Worm (Caenorhabditis elegans): ENCODE results near the gene W08F4.12.

W08F4.12 gene

DNA sequence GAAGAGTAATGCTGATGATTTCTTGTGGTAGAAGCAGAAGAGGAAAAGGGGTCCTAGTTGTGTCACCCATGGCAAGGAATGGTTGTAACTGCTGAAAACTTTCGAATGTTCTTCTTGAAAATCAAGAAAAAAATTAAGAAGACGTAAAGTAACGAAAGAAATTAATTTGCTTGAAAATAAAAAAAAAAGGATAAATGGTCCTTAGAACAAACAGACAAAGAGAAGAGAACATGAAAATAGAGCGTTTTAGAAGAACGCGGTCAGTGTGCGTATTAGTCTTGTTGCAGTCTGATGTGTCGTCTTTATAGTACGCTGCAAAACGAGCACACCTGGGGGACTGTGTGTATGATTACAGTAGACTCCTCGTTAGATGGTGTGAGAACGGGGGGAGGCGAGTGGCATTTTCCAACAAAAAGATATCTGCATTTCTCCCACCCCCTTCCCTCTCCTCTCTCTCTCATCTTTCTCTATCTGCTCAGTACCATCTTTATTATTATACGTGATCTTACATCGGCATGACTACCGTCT lies at the start of gene W08F4.12, which contains the start of gene W08F4.13:
Gene W08F4.12, minus strand, starts transcription at position 101 of the 528 bp plus-strand sequence.
Gene W08F4.13, plus strand, starts transcription at position 478 of the 528 bp plus-strand sequence.
- no peak for TF ChIP-seq lin-11 (tag; optimal IDR thresholded peaks at IDR 0.05)
- TF ChIP-seq pqm-1 (tag; optimal IDR thresholded peaks at IDR 0.05) = no peak
- TF ChIP-seq pros-1 (tag; optimal IDR thresholded peaks at IDR 0.05) = no peak
- TF ChIP-seq ceh-2 (tag; optimal IDR thresholded peaks at IDR 0.05) = no peak
- TF ChIP-seq nhr-11 (tag; optimal IDR thresholded peaks at IDR 0.05) = no peak
- no peak for TF ChIP-seq zip-5 (tag; optimal IDR thresholded peaks at IDR 0.05)
- TF ChIP-seq dmd-4 (tag; optimal IDR thresholded peaks at IDR 0.05; ENCODE audit: borderline replicate concordance) = no peak
- TF ChIP-seq ceh-34 (tag; optimal IDR thresholded peaks at IDR 0.05) = no peak
- TF ChIP-seq ztf-16 (tag; optimal IDR thresholded peaks at IDR 0.05) = no peak
- TF ChIP-seq ttx-3 (tag; optimal IDR thresholded peaks at IDR 0.05) = no peak
- TF ChIP-seq che-1 (tag; optimal IDR thresholded peaks at IDR 0.05) = no peak
- no peak for TF ChIP-seq dve-1 (tag; optimal IDR thresholded peaks at IDR 0.05)
- TF ChIP-seq T23F11.4 (GFP tag; optimal IDR thresholded peaks at IDR 0.05) = no peak
- TF ChIP-seq ceh-9 (tag; optimal IDR thresholded peaks at IDR 0.05) = no peak
- no peak for TF ChIP-seq ceh-48 (tag; optimal IDR thresholded peaks at IDR 0.05)
- no peak for TF ChIP-seq unc-3 (GFP tag; conservative IDR thresholded peaks at IDR 0.05)
- TF ChIP-seq unc-3 (tag; optimal IDR thresholded peaks at IDR 0.05) = no peak
- TF ChIP-seq ceh-18 (tag; optimal IDR thresholded peaks at IDR 0.05) = no peak
- TF ChIP-seq sdc-2 (tag; optimal IDR thresholded peaks at IDR 0.05) = no peak

DNA sequence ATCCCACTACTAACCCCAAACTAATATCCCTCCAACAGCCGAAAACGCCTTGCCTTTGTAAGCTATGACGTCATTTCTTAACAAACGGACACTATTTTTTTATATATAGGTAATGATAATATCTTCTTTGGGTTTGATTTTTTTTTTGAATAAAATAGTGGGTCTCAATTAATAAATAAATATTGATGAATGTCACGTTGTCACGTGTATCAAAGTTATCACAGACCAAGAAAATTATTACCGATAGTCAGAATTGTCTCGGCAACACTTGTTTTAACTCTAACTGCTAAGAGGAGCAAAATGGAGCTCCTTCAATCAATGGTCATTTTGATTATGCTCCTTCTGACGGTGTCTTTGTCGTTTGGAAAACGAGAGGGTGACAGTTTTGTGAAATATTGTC lies 49.8 kb upstream of the W08F4.12 start, which contains the start of gene T04B8.1:
Gene T04B8.1, plus strand, starts transcription at position 301 of the 400 bp plus-strand sequence.
- TF ChIP-seq hlh-15 (tag; optimal IDR thresholded peaks at IDR 0.05) (no peak), ref-2 (tag; optimal IDR thresholded peaks at IDR 0.05) (no peak), ets-4 (tag; optimal IDR thresholded peaks at IDR 0.05) (no peak), lin-11 (tag; optimal IDR thresholded peaks at IDR 0.05) (no peak), lim-6 (tag; optimal IDR thresholded peaks at IDR 0.05) (no peak), unc-55 (GFP tag; optimal IDR thresholded peaks at IDR 0.05) (no peak), ceh-6 (GFP tag; optimal IDR thresholded peaks at IDR 0.05) (no peak), ceh-30 (tag; optimal IDR thresholded peaks at IDR 0.05) (no peak), sdc-2 (tag; optimal IDR thresholded peaks at IDR 0.05) (no peak), gmeb-2 (tag; optimal IDR thresholded peaks at IDR 0.05) (no peak), pax-1 (tag; optimal IDR thresholded peaks at IDR 0.05) (no peak), fkh-10 (GFP tag; optimal IDR thresholded peaks at IDR 0.05) (no peak), sox-2 (GFP tag; IDR thresholded peaks at IDR 0.05) (no peak), tbx-7 (tag; optimal IDR thresholded peaks at IDR 0.05) (no peak), pha-2 (tag; optimal IDR thresholded peaks at IDR 0.05) (no peak), F13H6.1 (tag; optimal IDR thresholded peaks at IDR 0.05) (no peak), tbx-2 (tag; optimal IDR thresholded peaks at IDR 0.05) (no peak), rnt-1 (tag; optimal IDR thresholded peaks at IDR 0.05) (no peak), ceh-18 (tag; optimal IDR thresholded peaks at IDR 0.05) (no peak)

DNA sequence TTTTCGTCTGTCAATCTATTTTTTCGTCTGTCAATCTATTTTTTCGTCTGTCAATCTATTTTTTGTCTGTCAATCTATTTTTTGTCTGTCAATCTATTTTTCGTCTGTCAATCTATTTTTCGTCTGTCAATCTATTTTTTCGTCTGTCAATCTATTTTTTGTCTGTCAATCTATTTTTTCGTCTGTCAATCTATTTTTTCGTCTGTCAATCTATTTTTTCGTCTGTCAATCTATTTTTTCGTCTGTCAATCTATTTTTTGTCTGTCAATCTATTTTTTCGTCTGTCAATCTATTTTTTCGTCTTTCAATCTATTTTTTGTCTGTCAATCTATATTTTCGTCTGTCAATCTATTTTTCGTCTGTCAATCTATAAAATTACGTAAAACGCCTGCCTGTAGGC lies 45.2 kb upstream of the W08F4.12 start:
- 0 out of 2 replicates have a peak, but pooled peaks have one; percentile 50 for TF ChIP-seq ceh-45 (GFP tag; IDR thresholded peaks at IDR 0.05)

DNA sequence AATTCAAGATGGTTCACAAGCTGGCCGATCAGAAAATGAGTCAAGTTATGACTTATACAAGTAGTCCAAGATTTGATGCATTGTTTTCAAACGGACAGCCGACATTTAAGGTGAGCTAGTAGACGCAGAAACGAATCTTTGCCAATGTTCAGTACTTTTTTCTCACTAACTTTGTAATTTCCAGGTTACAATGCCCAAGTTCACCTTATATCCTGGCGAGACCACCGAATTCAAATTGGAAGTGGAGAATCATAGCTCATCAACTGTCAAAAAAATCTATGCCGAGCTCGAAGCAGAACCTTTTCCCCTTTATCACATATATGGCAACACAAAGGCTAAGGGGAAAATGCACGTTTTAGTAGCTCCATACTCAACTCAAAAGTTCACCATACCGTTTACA lies 43.7 kb upstream of the W08F4.12 start:
- no peak for TF ChIP-seq fkh-6 (tag; optimal IDR thresholded peaks at IDR 0.05)
- TF ChIP-seq ets-4 (tag; optimal IDR thresholded peaks at IDR 0.05) = no peak
- no peak for TF ChIP-seq tbx-2 (tag; optimal IDR thresholded peaks at IDR 0.05)
- no peak for TF ChIP-seq pha-4 (tag; optimal IDR thresholded peaks at IDR 0.05)
- TF ChIP-seq ceh-22 (tag; optimal IDR thresholded peaks at IDR 0.05) = no peak
- TF ChIP-seq pat-9 (tag; optimal IDR thresholded peaks at IDR 0.05) = no peak
- no peak for TF ChIP-seq ttx-3 (tag; optimal IDR thresholded peaks at IDR 0.05)
- TF ChIP-seq ceh-18 (tag; optimal IDR thresholded peaks at IDR 0.05) = no peak
- TF ChIP-seq C08G9.2 (tag; optimal IDR thresholded peaks at IDR 0.05) = no peak
- no peak for TF ChIP-seq elt-4 (tag; optimal IDR thresholded peaks at IDR 0.05)
- TF ChIP-seq sox-2 (GFP tag; IDR thresholded peaks at IDR 0.05) = no peak
- TF ChIP-seq ceh-34 (tag; optimal IDR thresholded peaks at IDR 0.05) = no peak
- no peak for TF ChIP-seq fkh-10 (GFP tag; optimal IDR thresholded peaks at IDR 0.05)
- TF ChIP-seq ahr-1 (tag; optimal IDR thresholded peaks at IDR 0.05) = no peak
- TF ChIP-seq unc-42 (tag; optimal IDR thresholded peaks at IDR 0.05) = no peak
- no peak for TF ChIP-seq T23F11.4 (GFP tag; optimal IDR thresholded peaks at IDR 0.05)
- TF ChIP-seq pha-2 (tag; optimal IDR thresholded peaks at IDR 0.05) = no peak
- TF ChIP-seq C38D4.7 (GFP tag; optimal IDR thresholded peaks at IDR 0.05) = no peak
- TF ChIP-seq ceh-6 (GFP tag; optimal IDR thresholded peaks at IDR 0.05) = no peak
